Worm (Caenorhabditis elegans) whole organism, midembryonic: ENCODE results near the gene ttr-57.

ENCODE experiments used
- T22C8.4 ChIP-seq: fragments of 200-800 bp; sonication (Bioruptor generic); IDR thresholded peaks from 2 replicates; pipeline ENCODE4 v1.3.6; 2022; ENCODE audit warnings: missing genetic modification characterization, missing compliant biosample characterization
- cog-1 ChIP-seq: sonication (generic microtip); optimal IDR thresholded peaks from 2 replicates; lab custom pipeline; 2016; ENCODE audit warnings: missing genetic modification characterization, missing compliant biosample characterization
- flt-1 ChIP-seq: fragments of 200-800 bp; sonication (Bioruptor generic); IDR thresholded peaks from 2 replicates; pipeline ENCODE4 v1.3.6; 2022; ENCODE audit warnings: missing genetic modification characterization, missing compliant biosample characterization
- klf-2 ChIP-seq: fragments of 200-800 bp; sonication (Bioruptor generic); conservative IDR thresholded peaks from 2 replicates; pipeline ENCODE4 v1.3.6; 2022; ENCODE audit warnings: missing genetic modification reagents, missing genetic modification characterization, missing compliant biosample characterization
- med-1 ChIP-seq: sonication (generic microtip); optimal IDR thresholded peaks from 2 replicates; lab custom pipeline; 2017; ENCODE audit warnings: missing genetic modification characterization, mild to moderate bottlenecking, missing compliant biosample characterization, antibody characterized with exemption, missing genetic modification reagents; ENCODE audit not compliant: insufficient read depth
- ref-1 ChIP-seq: fragments of 200-800 bp; sonication (Bioruptor generic); conservative IDR thresholded peaks from 2 replicates; pipeline ENCODE4 v1.3.6; 2022; ENCODE audit warnings: missing genetic modification reagents, missing genetic modification characterization, missing compliant biosample characterization
- tab-1 ChIP-seq: fragments of 200-800 bp; sonication (Bioruptor generic); IDR thresholded peaks from 2 replicates; pipeline ENCODE4 v1.3.6; 2022; ENCODE audit warnings: missing genetic modification characterization, missing compliant biosample characterization
- ztf-23 ChIP-seq: fragments of 200-800 bp; sonication (Bioruptor generic); IDR thresholded peaks from 2 replicates; pipeline ENCODE4 v1.3.6; 2022; ENCODE audit warnings: missing genetic modification reagents, missing genetic modification characterization, missing compliant biosample characterization
- ztf-29 ChIP-seq: fragments of 200-800 bp; sonication (Bioruptor generic); IDR thresholded peaks from 2 replicates; pipeline ENCODE4 v1.3.6; 2022; ENCODE audit warnings: missing genetic modification reagents, missing genetic modification characterization, missing compliant biosample characterization

The ttr-57 gene

ce11 chrV:20638344-20638743, 33.4 kb downstream of the ttr-57 start, which contains the start of gene Y44A6B.3:
TSS of gene Y44A6B.3 (minus strand) at chrV:20638444.
- TF ChIP-seq med-1 (GFP tag; lab: Kevin White, UChicago) (no peak), ref-1 (no peak), tab-1 (GFP tag; lab: Robert Waterston, UW) (no peak), klf-2 (no peak), ztf-23 (GFP tag; lab: Robert Waterston, UW) (no peak), T22C8.4 (GFP tag; lab: Robert Waterston, UW) (no peak), cog-1 (tag; lab: Kevin White, UChicago) (no peak), flt-1 (no peak), ztf-29 (GFP tag; lab: Robert Waterston, UW) (no peak)

- TF ChIP-seq ztf-23 (GFP tag; lab: Robert Waterston, UW) = no peak
- no peak for TF ChIP-seq cog-1 (tag; lab: Kevin White, UChicago)
- no peak for TF ChIP-seq ztf-29 (GFP tag; lab: Robert Waterston, UW)
- no peak for TF ChIP-seq ref-1
Measured at ce11 chrV:20639294-20639693, 34.4 kb downstream of the ttr-57 start, which contains the start of gene srxa-14. TSS of gene srxa-14 (plus strand) at chrV:20639594.

- TF ChIP-seq cog-1 (tag; lab: Kevin White, UChicago) = no peak
- no peak for TF ChIP-seq klf-2
- TF ChIP-seq ztf-29 (GFP tag; lab: Robert Waterston, UW) = no peak
- no peak for TF ChIP-seq med-1 (GFP tag; lab: Kevin White, UChicago)
- no peak for TF ChIP-seq flt-1
- TF ChIP-seq ztf-23 (GFP tag; lab: Robert Waterston, UW) = no peak
- no peak for TF ChIP-seq T22C8.4 (GFP tag; lab: Robert Waterston, UW)
- TF ChIP-seq ref-1 = no peak
- TF ChIP-seq tab-1 (GFP tag; lab: Robert Waterston, UW) = no peak
Measured at ce11 chrV:20641896-20642295, 37.0 kb downstream of the ttr-57 start, which contains the start of gene srxa-15. TSS of gene srxa-15 (plus strand) at chrV:20642196.

ce11 chrV:20645479-20645878, 40.6 kb downstream of the ttr-57 start:
- no peak for TF ChIP-seq flt-1
- no peak for TF ChIP-seq ref-1
- TF ChIP-seq cog-1 (tag; lab: Kevin White, UChicago) = no peak
- TF ChIP-seq med-1 (GFP tag; lab: Kevin White, UChicago) = no peak
- TF ChIP-seq klf-2 = no peak
- no peak for TF ChIP-seq ztf-29 (GFP tag; lab: Robert Waterston, UW)
- no peak for TF ChIP-seq ztf-23 (GFP tag; lab: Robert Waterston, UW)
- no peak for TF ChIP-seq T22C8.4 (GFP tag; lab: Robert Waterston, UW)
- TF ChIP-seq tab-1 (GFP tag; lab: Robert Waterston, UW) = no peak

- no peak for TF ChIP-seq tab-1 (GFP tag; lab: Robert Waterston, UW)
- TF ChIP-seq cog-1 (tag; lab: Kevin White, UChicago) = no peak
- TF ChIP-seq T22C8.4 (GFP tag; lab: Robert Waterston, UW) = no peak
- no peak for TF ChIP-seq ztf-29 (GFP tag; lab: Robert Waterston, UW)
- TF ChIP-seq flt-1 = no peak
- TF ChIP-seq ref-1 = no peak
- no peak for TF ChIP-seq ztf-23 (GFP tag; lab: Robert Waterston, UW)
- TF ChIP-seq klf-2 = no peak
Measured at ce11 chrV:20648868-20649267, 44.0 kb downstream of the ttr-57 start.

ce11 chrV:20651923-20652322, 47.0 kb downstream of the ttr-57 start:
- TF ChIP-seq klf-2 (no peak), cog-1 (tag; lab: Kevin White, UChicago) (no peak), T22C8.4 (GFP tag; lab: Robert Waterston, UW) (no peak), ztf-23 (GFP tag; lab: Robert Waterston, UW) (no peak), ztf-29 (GFP tag; lab: Robert Waterston, UW) (no peak), ref-1 (no peak), tab-1 (GFP tag; lab: Robert Waterston, UW) (no peak), flt-1 (no peak), med-1 (GFP tag; lab: Kevin White, UChicago) (no peak)

- TF ChIP-seq flt-1 = no peak
- TF ChIP-seq cog-1 (tag; lab: Kevin White, UChicago) = no peak
- no peak for TF ChIP-seq med-1 (GFP tag; lab: Kevin White, UChicago)
- no peak for TF ChIP-seq T22C8.4 (GFP tag; lab: Robert Waterston, UW)
- TF ChIP-seq klf-2 = no peak
- TF ChIP-seq ztf-23 (GFP tag; lab: Robert Waterston, UW) = no peak
- TF ChIP-seq ztf-29 (GFP tag; lab: Robert Waterston, UW) = no peak
- TF ChIP-seq ref-1 = no peak
- TF ChIP-seq tab-1 (GFP tag; lab: Robert Waterston, UW) = no peak
Measured at ce11 chrV:20654350-20654749, 49.4 kb downstream of the ttr-57 start, which contains the start of gene mnr-1. TSS of gene mnr-1 (plus strand) at chrV:20654650.

- TF ChIP-seq T22C8.4 (GFP tag; lab: Robert Waterston, UW) (no peak), ztf-29 (GFP tag; lab: Robert Waterston, UW) (no peak), klf-2 (no peak), ztf-23 (GFP tag; lab: Robert Waterston, UW) (no peak), ref-1 (no peak), cog-1 (tag; lab: Kevin White, UChicago) (no peak), tab-1 (GFP tag; lab: Robert Waterston, UW) (no peak), med-1 (GFP tag; lab: Kevin White, UChicago) (no peak)
Measured at ce11 chrV:20655174-20655573, 50.3 kb downstream of the ttr-57 start.
